Worm (Caenorhabditis elegans): ENCODE results near the gene gkow-1.

Gene gkow-1

ce11 chrIV:10398244-10398643 is 40.3 kb downstream of the gkow-1 start:
- TF ChIP-seq elt-1 (tag; optimal IDR thresholded peaks at IDR 0.05), result no peak
- TF ChIP-seq fos-1 (tag; optimal IDR thresholded peaks at IDR 0.05), result no peak
- no peak for TF ChIP-seq mbf-1 (tag; optimal IDR thresholded peaks at IDR 0.05)
- no peak for TF ChIP-seq zag-1 (tag; optimal IDR thresholded peaks at IDR 0.05)
- no peak for TF ChIP-seq sma-3 (GFP tag; optimal IDR thresholded peaks at IDR 0.05)
- no peak for TF ChIP-seq peb-1 (tag; optimal IDR thresholded peaks at IDR 0.05)
- no peak for TF ChIP-seq nhr-10 (tag; optimal IDR thresholded peaks at IDR 0.05)
- TF ChIP-seq ceh-16 (tag; optimal IDR thresholded peaks at IDR 0.05), result no peak
- TF ChIP-seq ceh-82 (tag; optimal IDR thresholded peaks at IDR 0.05), result no peak
- TF ChIP-seq R02D3.7 (tag; optimal IDR thresholded peaks at IDR 0.05), result no peak
- no peak for TF ChIP-seq lin-11 (tag; optimal IDR thresholded peaks at IDR 0.05)
- TF ChIP-seq sem-4 (tag; optimal IDR thresholded peaks at IDR 0.05), result peak; percentile 36
- no peak for TF ChIP-seq nhr-129 (tag; optimal IDR thresholded peaks at IDR 0.05)
- no peak for TF ChIP-seq nhr-77 (tag; optimal IDR thresholded peaks at IDR 0.05)
- no peak for TF ChIP-seq skn-1 (tag; optimal IDR thresholded peaks at IDR 0.05)
- no peak for TF ChIP-seq nhr-21 (tag; optimal IDR thresholded peaks at IDR 0.05)
- TF ChIP-seq blmp-1 (tag; optimal IDR thresholded peaks at IDR 0.05; ENCODE audit: insufficient read depth), result no peak
- no peak for TF ChIP-seq nhr-12 (tag; optimal IDR thresholded peaks at IDR 0.05)
- no peak for TF ChIP-seq unc-39 (tag; optimal IDR thresholded peaks at IDR 0.05)
- TF ChIP-seq sma-9 (GFP tag; optimal IDR thresholded peaks at IDR 0.05), result peak; percentile 13
- TF ChIP-seq sma-9 (tag; optimal IDR thresholded peaks at IDR 0.05), result no peak
- no peak for TF ChIP-seq Y55F3AM.14 (GFP tag; optimal IDR thresholded peaks at IDR 0.05)
- TF ChIP-seq nhr-237 (tag; optimal IDR thresholded peaks at IDR 0.05), result no peak
- TF ChIP-seq gmeb-1 (tag; optimal IDR thresholded peaks at IDR 0.05), result no peak
- TF ChIP-seq ztf-11 (tag; optimal IDR thresholded peaks at IDR 0.05), result no peak
- TF ChIP-seq lin-39 (tag; optimal IDR thresholded peaks at IDR 0.05), result no peak
- no peak for TF ChIP-seq nhr-25 (tag; optimal IDR thresholded peaks at IDR 0.05)
- no peak for TF ChIP-seq F13H6.1 (tag; optimal IDR thresholded peaks at IDR 0.05)
- TF ChIP-seq snpc-4 (tag; optimal IDR thresholded peaks at IDR 0.05), result no peak
- TF ChIP-seq ama-1 (optimal IDR thresholded peaks at IDR 0.05), result no peak
- no peak for TF ChIP-seq aly-2 (tag; optimal IDR thresholded peaks at IDR 0.05)
- TF ChIP-seq ztf-1 (GFP tag; conservative IDR thresholded peaks at IDR 0.05), result no peak
- TF ChIP-seq lsy-2 (tag; optimal IDR thresholded peaks at IDR 0.05), result peak in 1 of 2 experiments; percentile 6
- TF ChIP-seq ztf-4 (tag; optimal IDR thresholded peaks at IDR 0.05), result no peak
- TF ChIP-seq elt-3 (tag; optimal IDR thresholded peaks at IDR 0.05), result no peak
- TF ChIP-seq C34F6.9 (tag; optimal IDR thresholded peaks at IDR 0.05), result peak; percentile 15
- no peak for TF ChIP-seq lin-13 (GFP tag; optimal IDR thresholded peaks at IDR 0.05)

ce11 chrIV:10403193-10404058 is 45.5 kb downstream of the gkow-1 start, which contains the start of gene gpa-7:
gpa-7 (plus strand) TSS chrIV:10404008.
- TF ChIP-seq unc-55 (GFP tag; optimal IDR thresholded peaks at IDR 0.05), result peak; percentile 67
- peak; percentile 22 for TF ChIP-seq nhr-21 (tag; optimal IDR thresholded peaks at IDR 0.05)
- TF ChIP-seq unc-39 (tag; optimal IDR thresholded peaks at IDR 0.05), result no peak
- TF ChIP-seq nhr-77 (tag; optimal IDR thresholded peaks at IDR 0.05), result no peak
- peak; percentile 59 for TF ChIP-seq crh-2 (tag; optimal IDR thresholded peaks at IDR 0.05)
- no peak for TF ChIP-seq dmd-4 (tag; optimal IDR thresholded peaks at IDR 0.05)
- no peak for TF ChIP-seq ama-1 (optimal IDR thresholded peaks at IDR 0.05)
- TF ChIP-seq ZK546.5 (tag; optimal IDR thresholded peaks at IDR 0.05), result no peak
- TF ChIP-seq nhr-129 (tag; optimal IDR thresholded peaks at IDR 0.05), result peak; percentile 78
- no peak for TF ChIP-seq blmp-1 (tag; optimal IDR thresholded peaks at IDR 0.05; ENCODE audit: insufficient read depth)
- no peak for TF ChIP-seq ceh-82 (tag; optimal IDR thresholded peaks at IDR 0.05)
- TF ChIP-seq lin-11 (tag; optimal IDR thresholded peaks at IDR 0.05), result peak; percentile 69
- peak; percentile 82 for TF ChIP-seq sma-9 (GFP tag; optimal IDR thresholded peaks at IDR 0.05)
- TF ChIP-seq sma-9 (tag; optimal IDR thresholded peaks at IDR 0.05), result no peak
- TF ChIP-seq elt-3 (tag; optimal IDR thresholded peaks at IDR 0.05), result no peak
- no peak for TF ChIP-seq nhr-10 (tag; optimal IDR thresholded peaks at IDR 0.05)
- TF ChIP-seq snpc-4 (tag; optimal IDR thresholded peaks at IDR 0.05), result peak; percentile 38
- TF ChIP-seq ztf-4 (tag; optimal IDR thresholded peaks at IDR 0.05), result peak; percentile 18
- peak; percentile 22 for TF ChIP-seq egl-27 (tag; optimal IDR thresholded peaks at IDR 0.05)
- TF ChIP-seq fos-1 (tag; optimal IDR thresholded peaks at IDR 0.05), result peak; percentile 27
- no peak for TF ChIP-seq nhr-12 (tag; optimal IDR thresholded peaks at IDR 0.05)
- TF ChIP-seq peb-1 (tag; optimal IDR thresholded peaks at IDR 0.05), result no peak
- TF ChIP-seq lsy-2 (tag; optimal IDR thresholded peaks at IDR 0.05), result peak; percentile 25 to 62
- TF ChIP-seq ztf-1 (GFP tag; conservative IDR thresholded peaks at IDR 0.05), result no peak
- TF ChIP-seq sem-4 (tag; optimal IDR thresholded peaks at IDR 0.05), result peak; percentile 52
- TF ChIP-seq alr-1 (tag; optimal IDR thresholded peaks at IDR 0.05), result no peak
- peak; percentile 32 to 35 for TF ChIP-seq mdl-1 (tag; optimal IDR thresholded peaks at IDR 0.05)
- no peak for TF ChIP-seq lin-39 (tag; optimal IDR thresholded peaks at IDR 0.05)
- TF ChIP-seq ceh-16 (tag; optimal IDR thresholded peaks at IDR 0.05), result no peak
- peak; percentile 85 for TF ChIP-seq zag-1 (tag; optimal IDR thresholded peaks at IDR 0.05)
- TF ChIP-seq Y55F3AM.14 (GFP tag; optimal IDR thresholded peaks at IDR 0.05), result peak; percentile 22
- no peak for TF ChIP-seq mab-5 (tag; optimal IDR thresholded peaks at IDR 0.05)
- peak; percentile 84 for TF ChIP-seq C34F6.9 (tag; optimal IDR thresholded peaks at IDR 0.05)
- TF ChIP-seq nhr-25 (tag; optimal IDR thresholded peaks at IDR 0.05), result no peak
- TF ChIP-seq R02D3.7 (tag; optimal IDR thresholded peaks at IDR 0.05), result no peak
- peak; percentile 56 for TF ChIP-seq nhr-6 (tag; optimal IDR thresholded peaks at IDR 0.05)
- TF ChIP-seq nhr-11 (tag; optimal IDR thresholded peaks at IDR 0.05), result no peak
- TF ChIP-seq aly-2 (tag; optimal IDR thresholded peaks at IDR 0.05), result no peak
- TF ChIP-seq ztf-11 (tag; optimal IDR thresholded peaks at IDR 0.05), result no peak
- no peak for TF ChIP-seq sma-3 (GFP tag; optimal IDR thresholded peaks at IDR 0.05)

All from whole organism, L2 larva.